Worm (Caenorhabditis elegans): Measurements from ENCODE around the gene F18H3.4.

DNA sequence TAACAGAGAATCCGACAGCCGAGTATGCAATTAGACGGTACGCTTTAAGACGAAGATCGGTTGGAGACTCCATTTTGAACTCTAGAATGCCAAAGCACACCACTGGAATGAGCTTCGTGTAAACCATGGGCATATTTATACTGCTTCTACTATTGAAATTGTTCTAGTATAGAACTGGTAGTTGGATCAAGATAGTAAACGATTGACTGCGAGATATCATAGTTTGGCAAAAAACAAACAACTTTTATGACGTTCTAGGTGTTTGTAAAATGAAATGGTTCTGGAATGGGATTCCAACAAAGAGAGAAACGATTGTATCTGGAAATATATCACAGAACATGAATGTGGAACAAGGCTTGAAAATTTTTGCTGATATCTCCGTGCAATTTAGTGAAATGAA is 17.9 kb upstream of the F18H3.4 start, which contains the start of gene col-185:
- TF ChIP-seq efl-1 (optimal IDR thresholded peaks at IDR 0.05) (no peak), efl-1 (GFP tag; optimal IDR thresholded peaks at IDR 0.05 in 1 of 2) (no peak), alr-1 (tag; optimal IDR thresholded peaks at IDR 0.05; ENCODE audit: borderline replicate concordance) (no peak), dsc-1 (tag; optimal IDR thresholded peaks at IDR 0.05) (no peak), nhr-20 (tag; optimal IDR thresholded peaks at IDR 0.05) (no peak), lin-39 (tag; optimal IDR thresholded peaks at IDR 0.05) (no peak), vab-15 (tag; optimal IDR thresholded peaks at IDR 0.05) (no peak), nhr-76 (tag; optimal IDR thresholded peaks at IDR 0.05) (no peak), lin-15B (tag; optimal IDR thresholded peaks at IDR 0.05) (no peak), Y116A8C.19 (tag; optimal IDR thresholded peaks at IDR 0.05; ENCODE audit: borderline replicate concordance) (no peak), lin-14 (GFP tag; optimal IDR thresholded peaks at IDR 0.05) (no peak), irx-1 (tag; optimal IDR thresholded peaks at IDR 0.05) (no peak)

Data from whole organism, L1 larva.